Fruit fly (Drosophila melanogaster) whole organism, embryonic: Measurements from ENCODE around the gene Rtc1.

Experiments
- Abd-B ChIP-seq: fragments of 200-800 bp; sonication (Bioruptor generic); optimal IDR thresholded peaks from 2 replicates; lab custom pipeline; 2018; ENCODE audit warnings: missing biosample characterization, mild to moderate bottlenecking, missing genetic modification characterization, moderate library complexity
- Adf1 ChIP-seq: fragments of 200-800 bp; sonication (Bioruptor generic); IDR thresholded peaks from 2 replicates; pipeline ENCODE4 v1.3.6; 2022; ENCODE audit warnings: missing biosample characterization, missing genetic modification characterization
- Bdp1 ChIP-seq: fragments of 200-800 bp; sonication (Bioruptor generic); optimal IDR thresholded peaks from 3 replicates; lab custom pipeline; 2016; ENCODE audit warnings: missing biosample characterization, missing genetic modification characterization
- CG10321 ChIP-seq: fragments of 200-800 bp; sonication (Bioruptor generic); IDR thresholded peaks from 2 replicates; pipeline ENCODE4 v1.3.6; 2022; ENCODE audit warnings: missing biosample characterization, missing genetic modification characterization
- CG10462 ChIP-seq: fragments of 200-800 bp; sonication (Bioruptor generic); optimal IDR thresholded peaks from 2 replicates; lab custom pipeline; 2016; ENCODE audit warnings: missing biosample characterization, missing genetic modification characterization
- CG12071 ChIP-seq: fragments of 200-800 bp; sonication (Bioruptor generic); optimal IDR thresholded peaks from 3 replicates; lab custom pipeline; 2018; ENCODE audit warnings: missing biosample characterization, mild to moderate bottlenecking, missing genetic modification characterization
- CG12236 ChIP-seq: fragments of 200-800 bp; sonication (Bioruptor generic); optimal IDR thresholded peaks from 2 replicates; lab custom pipeline; 2016; ENCODE audit warnings: missing biosample characterization, missing genetic modification characterization
- CG1233 ChIP-seq: fragments of 200-800 bp; sonication (Bioruptor generic); optimal IDR thresholded peaks from 4 replicates; lab custom pipeline; 2018; ENCODE audit warnings: missing biosample characterization, mild to moderate bottlenecking, missing genetic modification characterization
- CG12942 ChIP-seq: fragments of 200-800 bp; sonication (Bioruptor generic); optimal IDR thresholded peaks from 3 replicates; lab custom pipeline; 2016; ENCODE audit warnings: missing biosample characterization, missing genetic modification characterization
- CG1529 ChIP-seq: fragments of 200-800 bp; sonication (Bioruptor generic); optimal IDR thresholded peaks from 3 replicates; lab custom pipeline; 2018; ENCODE audit warnings: missing biosample characterization, missing genetic modification characterization
- CG15601 ChIP-seq: fragments of 200-800 bp; sonication (Bioruptor generic); optimal IDR thresholded peaks from 3 replicates; lab custom pipeline; 2019; ENCODE audit warnings: missing biosample characterization, mild to moderate bottlenecking, missing genetic modification characterization, moderate library complexity
- CG16863 ChIP-seq: fragments of 200-800 bp; sonication (Bioruptor generic); optimal IDR thresholded peaks from 3 replicates; lab custom pipeline; 2016; ENCODE audit warnings: missing biosample characterization, missing genetic modification characterization
- CG2875 ChIP-seq: fragments of 200-800 bp; sonication (Bioruptor generic); optimal IDR thresholded peaks from 2 replicates; lab custom pipeline; 2017; ENCODE audit warnings: missing biosample characterization, mild to moderate bottlenecking, missing genetic modification characterization, missing genetic modification reagents
- CG30403 ChIP-seq: fragments of 200-800 bp; sonication (Bioruptor generic); optimal IDR thresholded peaks from 3 replicates; lab custom pipeline; 2016; ENCODE audit warnings: missing biosample characterization, missing genetic modification characterization
- CG3065 ChIP-seq: fragments of 200-800 bp; sonication (Bioruptor generic); optimal IDR thresholded peaks from 2 replicates; lab custom pipeline; 2016; ENCODE audit warnings: missing biosample characterization, missing genetic modification characterization
- CG32767 ChIP-seq: fragments of 200-800 bp; sonication (Bioruptor generic); IDR thresholded peaks from 2 replicates; pipeline ENCODE4 v1.3.6; 2022; ENCODE audit warnings: missing biosample characterization, missing genetic modification characterization
- CG33213 ChIP-seq: fragments of 200-800 bp; sonication (Bioruptor generic); optimal IDR thresholded peaks from 3 replicates; lab custom pipeline; 2016; ENCODE audit warnings: missing biosample characterization, missing genetic modification characterization
- CG3407 ChIP-seq: fragments of 200-800 bp; sonication (Bioruptor generic); optimal IDR thresholded peaks from 2 replicates; lab custom pipeline; 2018; ENCODE audit warnings: missing biosample characterization, mild to moderate bottlenecking, missing genetic modification characterization
- CG34422 ChIP-seq: fragments of 200-800 bp; sonication (Bioruptor generic); IDR thresholded peaks from 3 replicates; pipeline ENCODE4 v1.3.6; 2022; ENCODE audit warnings: missing biosample characterization, missing genetic modification characterization
- CG7786 ChIP-seq: fragments of 200-800 bp; sonication (Bioruptor generic); optimal IDR thresholded peaks from 2 replicates; lab custom pipeline; 2016; ENCODE audit warnings: missing biosample characterization, missing genetic modification characterization
- CG8924 ChIP-seq: fragments of 200-800 bp; optimal IDR thresholded peaks from 3 replicates; lab custom pipeline; 2019; ENCODE audit warnings: missing biosample characterization, mild to moderate bottlenecking, missing genetic modification characterization, moderate library complexity
- CG9609 ChIP-seq: fragments of 200-800 bp; sonication (Bioruptor generic); optimal IDR thresholded peaks from 3 replicates; lab custom pipeline; 2016; ENCODE audit warnings: missing biosample characterization, missing genetic modification characterization
- CG9817 ChIP-seq: fragments of 200-800 bp; sonication (Bioruptor generic); optimal IDR thresholded peaks from 2 replicates; lab custom pipeline; 2018; ENCODE audit warnings: missing biosample characterization, mild to moderate bottlenecking, missing genetic modification characterization, moderate library complexity
- CG9876 ChIP-seq: fragments of 200-800 bp; sonication (Bioruptor generic); optimal IDR thresholded peaks from 2 replicates; lab custom pipeline; 2016; ENCODE audit warnings: missing biosample characterization, missing genetic modification characterization
- Camta ChIP-seq: fragments of 200-800 bp; sonication (Bioruptor generic); optimal IDR thresholded peaks from 2 replicates; lab custom pipeline; 2016; ENCODE audit warnings: missing biosample characterization, missing genetic modification characterization
- E2f2 ChIP-seq: fragments of 200-800 bp; sonication (Bioruptor generic); IDR thresholded peaks from 2 replicates; pipeline ENCODE4 v1.3.6; 2022; ENCODE audit warnings: missing biosample characterization, missing genetic modification characterization
- ERR ChIP-seq: fragments of 200-800 bp; sonication (Bioruptor generic); optimal IDR thresholded peaks from 2 replicates; lab custom pipeline; 2016; ENCODE audit warnings: missing biosample characterization, missing genetic modification characterization
- NK7.1 ChIP-seq: fragments of 200-800 bp; sonication (Bioruptor generic); optimal IDR thresholded peaks from 3 replicates; lab custom pipeline; 2016; ENCODE audit warnings: missing biosample characterization, missing genetic modification characterization
- Sox102F ChIP-seq: fragments of 200-800 bp; sonication (Bioruptor generic); optimal IDR thresholded peaks from 2 replicates; lab custom pipeline; 2018; ENCODE audit warnings: missing biosample characterization, mild to moderate bottlenecking, missing genetic modification characterization, moderate library complexity
- Spps ChIP-seq: fragments of 200-800 bp; sonication (Bioruptor generic); optimal IDR thresholded peaks from 2 replicates; lab custom pipeline; 2018; ENCODE audit warnings: missing biosample characterization, mild to moderate bottlenecking, missing genetic modification characterization
- Stat92E ChIP-seq, 3 experiments: fragments of >200 bp in 2 of 3; fragments of 200-800 bp in 1 of 3; sonication (Bioruptor generic) in 1 of 3; optimal IDR thresholded peaks; 2 replicates each; lab custom pipeline; 2017 to 2019; ENCODE audit warnings: missing biosample characterization in 3 of 3, missing genetic modification characterization in 3 of 3, mild to moderate bottlenecking in 1 of 3, moderate library complexity in 1 of 3
- YL-1 ChIP-seq: fragments of 200-800 bp; sonication (Bioruptor generic); optimal IDR thresholded peaks from 3 replicates; lab custom pipeline; 2017; ENCODE audit warnings: missing biosample characterization, mild to moderate bottlenecking, missing genetic modification characterization
- ac ChIP-seq: fragments of 200-800 bp; sonication (Bioruptor generic); optimal IDR thresholded peaks from 3 replicates; lab custom pipeline; 2017; ENCODE audit warnings: missing biosample characterization, mild to moderate bottlenecking, missing genetic modification characterization
- amos ChIP-seq: fragments of 200-800 bp; sonication (Bioruptor generic); IDR thresholded peaks from 2 replicates; pipeline ENCODE4 v1.3.6; 2022; ENCODE audit warnings: missing biosample characterization, missing genetic modification characterization; ENCODE audit not compliant: partially characterized antibody
- ato ChIP-seq: fragments of 200-800 bp; sonication (Bioruptor generic); IDR thresholded peaks from 2 replicates; pipeline ENCODE4 v1.3.6; 2022; ENCODE audit warnings: missing biosample characterization, missing genetic modification characterization; ENCODE audit not compliant: partially characterized antibody
- bbx ChIP-seq: fragments of 200-800 bp; sonication (Bioruptor generic); IDR thresholded peaks from 2 replicates; pipeline ENCODE4 v1.3.6; 2022; ENCODE audit warnings: missing biosample characterization, missing genetic modification characterization; ENCODE audit not compliant: partially characterized antibody
- dysf ChIP-seq: fragments of 200-800 bp; sonication (Bioruptor generic); IDR thresholded peaks from 3 replicates; pipeline ENCODE4 v1.3.6; 2022; ENCODE audit warnings: missing biosample characterization, missing genetic modification characterization
- emc ChIP-seq: fragments of 200-800 bp; sonication (Bioruptor generic); optimal IDR thresholded peaks from 2 replicates; lab custom pipeline; 2016; ENCODE audit warnings: missing biosample characterization, missing genetic modification characterization
- en ChIP-seq: fragments of 200-800 bp; sonication (Bioruptor generic); optimal IDR thresholded peaks from 2 replicates; lab custom pipeline; 2016; ENCODE audit warnings: missing biosample characterization, missing genetic modification characterization
- fd64A ChIP-seq: fragments of 200-800 bp; sonication (Bioruptor generic); optimal IDR thresholded peaks from 3 replicates; lab custom pipeline; 2018; ENCODE audit warnings: missing biosample characterization, mild to moderate bottlenecking, missing genetic modification characterization
- fu2 ChIP-seq: fragments of 200-800 bp; sonication (Bioruptor generic); optimal IDR thresholded peaks from 2 replicates; lab custom pipeline; 2016; ENCODE audit warnings: missing biosample characterization, missing genetic modification characterization
- hbn ChIP-seq: fragments of 200-800 bp; sonication (Bioruptor generic); IDR thresholded peaks from 2 replicates; pipeline ENCODE4 v1.3.6; 2022; ENCODE audit warnings: missing biosample characterization, missing genetic modification characterization; ENCODE audit not compliant: partially characterized antibody
- lbe ChIP-seq: fragments of 200-800 bp; sonication (Bioruptor generic); optimal IDR thresholded peaks from 2 replicates; lab custom pipeline; 2016; ENCODE audit warnings: missing biosample characterization, mild to moderate bottlenecking, missing genetic modification characterization
- lmd ChIP-seq: fragments of 200-800 bp; sonication (Bioruptor generic); IDR thresholded peaks from 2 replicates; pipeline ENCODE4 v1.3.6; 2022; ENCODE audit warnings: missing biosample characterization, missing genetic modification characterization
- onecut ChIP-seq: fragments of 200-800 bp; sonication (Bioruptor generic); IDR thresholded peaks from 2 replicates; pipeline ENCODE4 v1.3.6; 2022; ENCODE audit warnings: missing biosample characterization, missing genetic modification characterization
- p53 ChIP-seq: fragments of 200-800 bp; sonication (Bioruptor generic); optimal IDR thresholded peaks from 2 replicates; lab custom pipeline; 2016; ENCODE audit warnings: missing biosample characterization, missing genetic modification characterization
- phol ChIP-seq: fragments of 200-800 bp; sonication (Bioruptor generic); optimal IDR thresholded peaks from 3 replicates; lab custom pipeline; 2018; ENCODE audit warnings: missing biosample characterization, mild to moderate bottlenecking, missing genetic modification characterization, moderate library complexity
- sr ChIP-seq: fragments of 200-800 bp; sonication (Bioruptor generic); IDR thresholded peaks from 3 replicates; pipeline ENCODE4 v1.3.6; 2022; ENCODE audit warnings: missing biosample characterization, missing genetic modification characterization
- stwl ChIP-seq: fragments of 200-800 bp; sonication (Bioruptor generic); optimal IDR thresholded peaks from 3 replicates; lab custom pipeline; 2018; ENCODE audit warnings: missing biosample characterization, mild to moderate bottlenecking, missing genetic modification characterization, moderate library complexity
- tna ChIP-seq: fragments of 200-800 bp; sonication (Bioruptor generic); IDR thresholded peaks from 2 replicates; pipeline ENCODE4 v1.3.6; 2022; ENCODE audit warnings: missing biosample characterization, missing genetic modification characterization; ENCODE audit not compliant: partially characterized antibody
- twi ChIP-seq: fragments of 200-800 bp; optimal IDR thresholded peaks from 2 replicates; lab custom pipeline; 2019; ENCODE audit warnings: missing biosample characterization, mild to moderate bottlenecking, missing genetic modification characterization, moderate library complexity
- yki ChIP-seq: fragments of >200 bp; optimal IDR thresholded peaks from 3 replicates; lab custom pipeline; 2018

The Rtc1 gene

dm6 chrX:13805554-13805953, 48.6 kb downstream of the Rtc1 start (continued):
- TF ChIP-seq tna (GFP tag; lab: Robert Waterston, UW) (no peak), CG12236 (no peak), CG10462 (no peak), ac (GFP tag; lab: Kevin White, UChicago) (no peak), Sox102F (GFP tag; lab: Kevin White, UChicago) (no peak), CG7786 (no peak), YL-1 (no peak), en (no peak), CG9817 (tag; lab: Kevin White, UChicago) (no peak), p53 (GFP tag; lab: Kevin White, UChicago) (peak; percentile 25), Spps (tag; lab: Kevin White, UChicago) (peak; percentile 22), dysf (peak; percentile 12; the same call in 1 of the 3 replicates), CG3407 (GFP tag; lab: Kevin White, UChicago) (no peak), Camta (no peak), CG9876 (GFP tag; lab: Kevin White, UChicago) (peak; percentile 28), CG8924 (tag; lab: Kevin White, UChicago) (peak; percentile 10), lmd (no peak), fd64A (GFP tag; lab: Kevin White, UChicago) (peak; percentile 32), E2f2 (GFP tag; lab: Robert Waterston, UW) (peak; percentile 11; the same call in 1 of the 2 replicates), CG10321 (GFP tag; lab: Robert Waterston, UW) (peak; percentile 86), Bdp1 (no peak), ato (no peak), twi (peak; percentile 27), lbe (GFP tag; lab: Kevin White, UChicago) (no peak), Stat92E (GFP tag; optimal IDR thresholded peaks at IDR 0.05; lab: Kevin White, UChicago) (no peak), Adf1 (GFP tag; lab: Robert Waterston, UW) (no peak), amos (no peak), CG2875 (GFP tag; lab: Kevin White, UChicago) (no peak), CG12942 (GFP tag; lab: Kevin White, UChicago) (no peak), ERR (GFP tag; lab: Kevin White, UChicago) (no peak), CG30403 (GFP tag; lab: Kevin White, UChicago) (no peak), phol (tag; lab: Kevin White, UChicago) (no peak), emc (GFP tag; lab: Kevin White, UChicago) (no peak), CG34422 (GFP tag; lab: Robert Waterston, UW) (no peak), CG12071 (GFP tag; lab: Kevin White, UChicago) (no peak), CG9609 (no peak), CG33213 (GFP tag; lab: Kevin White, UChicago) (no peak), Abd-B (GFP tag; lab: Kevin White, UChicago) (no peak), onecut (GFP tag; lab: Robert Waterston, UW) (0 out of 2 replicates have a peak, but pooled peaks have one; percentile 14), yki (lab: Kevin White, UChicago) (no peak), CG16863 (GFP tag; lab: Kevin White, UChicago) (no peak), stwl (tag; lab: Kevin White, UChicago) (peak; percentile 59), NK7.1 (GFP tag; lab: Kevin White, UChicago) (no peak), hbn (GFP tag; lab: Robert Waterston, UW) (no peak), fu2 (GFP tag; lab: Kevin White, UChicago) (no peak), sr (peak; percentile 48; the same call in 1 of the 3 replicates), CG1233 (GFP tag; lab: Kevin White, UChicago) (peak; percentile 21), CG3065 (GFP tag; lab: Kevin White, UChicago) (no peak), CG15601 (peak; percentile 55), bbx (GFP tag; lab: Robert Waterston, UW) (no peak), CG32767 (no peak), CG1529 (GFP tag; lab: Kevin White, UChicago) (no peak)
